Worm (Caenorhabditis elegans) whole organism, L1 larva: ENCODE data around the gene pxmp-4.

ENCODE experiments used
- ama-1 ChIP-seq: fragments of 150-350 bp; optimal IDR thresholded peaks from 2 replicates; lab custom pipeline; 2014
- ceh-82 ChIP-seq, 3 experiments: fragments of 150-350 bp in 1 of 3; sonication (generic microtip) in 2 of 3; optimal IDR thresholded peaks; 2 replicates each; lab custom pipeline; 2014 to 2017; ENCODE audit warnings: missing biosample characterization in 3 of 3, missing genetic modification characterization in 3 of 3
- fkh-8 ChIP-seq: sonication (generic microtip); optimal IDR thresholded peaks from 2 replicates; lab custom pipeline; 2016; ENCODE audit warnings: mild to moderate bottlenecking, missing genetic modification characterization, missing compliant biosample characterization
- lin-13 ChIP-seq: fragments of 150-350 bp; optimal IDR thresholded peaks from 2 replicates; lab custom pipeline; 2014; ENCODE audit warnings: missing biosample characterization, missing genetic modification reagents, missing genetic modification characterization
- lin-15B ChIP-seq: fragments of 150-350 bp; sonication (generic microtip); optimal IDR thresholded peaks from 3 replicates; lab custom pipeline; 2014; ENCODE audit warnings: missing biosample characterization, missing genetic modification characterization
- lsy-2 ChIP-seq, 2 experiments: fragments of 150-350 bp; optimal IDR thresholded peaks; 2 replicates each; lab custom pipeline; 2014; ENCODE audit warnings: missing biosample characterization in 2 of 2, missing genetic modification characterization in 2 of 2
- nhr-237 ChIP-seq: fragments of 150-350 bp; optimal IDR thresholded peaks from 2 replicates; lab custom pipeline; 2014; ENCODE audit warnings: missing biosample characterization, missing genetic modification characterization
- skn-1 ChIP-seq: fragments of 150-350 bp; optimal IDR thresholded peaks from 2 replicates; lab custom pipeline; 2014; ENCODE audit warnings: missing biosample characterization, missing genetic modification characterization
- sptf-1 ChIP-seq: fragments of 150-350 bp; optimal IDR thresholded peaks from 2 replicates; lab custom pipeline; 2014; ENCODE audit warnings: missing biosample characterization, missing genetic modification characterization
- unc-62 ChIP-seq: fragments of 150-350 bp; optimal IDR thresholded peaks from 2 replicates; lab custom pipeline; 2014; ENCODE audit warnings: missing biosample characterization, missing genetic modification reagents, missing genetic modification characterization

- TF ChIP-seq nhr-237, result no peak
- TF ChIP-seq fkh-8 (tag; lab: Kevin White, UChicago), result no peak
- no peak for TF ChIP-seq lin-13
- no peak for TF ChIP-seq sptf-1 (tag; lab: Kevin White, UChicago)
- no peak for TF ChIP-seq skn-1
- TF ChIP-seq ama-1 (lab: Kevin White, UChicago), result no peak
- TF ChIP-seq lsy-2 (tag; optimal IDR thresholded peaks at IDR 0.05; lab: Kevin White, UChicago), result no peak
- TF ChIP-seq lin-15B, result no peak
- no peak for TF ChIP-seq ceh-82 (tag; optimal IDR thresholded peaks at IDR 0.05; lab: Kevin White, UChicago)
- TF ChIP-seq unc-62 (GFP tag; lab: Kevin White, UChicago), result no peak
Measured at ce11 chrIV:375915-376314, 38.9 kb upstream of the pxmp-4 start, which contains the start of gene fln-1.
